Fruit fly (Drosophila melanogaster): ENCODE results near the gene CG31635.

dm6 chr2L:6649085-6649754 lies at the start of gene CG31635, which contains the start of gene Tango1:
- TF ChIP-seq ttk (optimal IDR thresholded peaks at IDR 0.05) (no peak), h (optimal IDR thresholded peaks at IDR 0.05) (no peak), insv (optimal IDR thresholded peaks at IDR 0.05) (no peak), psq (optimal IDR thresholded peaks at IDR 0.05) (no peak), Myc (optimal IDR thresholded peaks at IDR 0.05) (no peak), Sin3A (optimal IDR thresholded peaks at IDR 0.05) (no peak)

All from Kc167 (cell line).